Worm (Caenorhabditis elegans): ENCODE data around the gene tbb-4.

DNA sequence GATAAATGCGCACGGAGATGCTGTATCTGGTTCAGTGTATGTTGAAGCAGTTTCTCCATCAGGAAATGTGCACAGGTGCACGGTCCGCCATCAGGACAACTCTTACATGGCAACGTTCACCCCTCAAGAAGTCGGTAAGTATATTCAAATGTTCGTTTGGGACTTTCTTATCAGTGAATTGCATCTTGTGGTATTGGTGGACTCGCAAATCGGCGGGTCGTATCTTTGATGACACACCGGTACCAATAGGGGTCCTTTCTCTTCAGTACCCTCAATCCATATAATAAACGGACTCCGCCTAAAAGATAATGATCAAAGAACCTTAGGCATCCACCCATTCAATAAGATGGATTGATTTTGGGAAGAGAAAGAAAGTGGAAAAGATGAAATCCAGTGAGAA lies 30.8 kb downstream of the tbb-4 start:
- TF ChIP-seq ama-1 (optimal IDR thresholded peaks at IDR 0.05), result no peak
- no peak for TF ChIP-seq egl-27 (tag; optimal IDR thresholded peaks at IDR 0.05)
- no peak for TF ChIP-seq nhr-10 (tag; optimal IDR thresholded peaks at IDR 0.05)
